Fruit fly (Drosophila melanogaster) whole organism, embryonic: ENCODE measurements around the gene CG43731.

Experiments used
- B-H1 ChIP-seq: fragments of 200-800 bp; sonication (Bioruptor generic); IDR thresholded peaks from 3 replicates; pipeline ENCODE4 v1.3.6; 2022; ENCODE audit warnings: missing biosample characterization, missing genetic modification characterization
- B-H2 ChIP-seq: fragments of 200-800 bp; sonication (Bioruptor generic); optimal IDR thresholded peaks from 2 replicates; lab custom pipeline; 2018; ENCODE audit warnings: missing biosample characterization, mild to moderate bottlenecking, missing genetic modification characterization
- BEAF-32 ChIP-seq: fragments of 200-800 bp; sonication (Bioruptor generic); optimal IDR thresholded peaks from 3 replicates; lab custom pipeline; 2017; ENCODE audit warnings: missing biosample characterization, missing genetic modification characterization, mild to moderate bottlenecking, moderate library complexity, missing genetic modification reagents
- CG10147 ChIP-seq: fragments of 200-800 bp; sonication (Bioruptor generic); optimal IDR thresholded peaks from 2 replicates; lab custom pipeline; 2019; ENCODE audit warnings: missing biosample characterization, mild to moderate bottlenecking, missing genetic modification characterization, moderate library complexity
- CG10274 ChIP-seq: fragments of 200-800 bp; sonication (Bioruptor generic); optimal IDR thresholded peaks from 3 replicates; lab custom pipeline; 2017; ENCODE audit warnings: missing biosample characterization, mild to moderate bottlenecking, missing genetic modification characterization
- CG10543 ChIP-seq: fragments of 200-800 bp; sonication (Bioruptor generic); optimal IDR thresholded peaks from 3 replicates; lab custom pipeline; 2017; ENCODE audit warnings: missing biosample characterization, mild to moderate bottlenecking, missing genetic modification characterization, moderate library complexity
- CG11093 ChIP-seq: fragments of 200-800 bp; sonication (Bioruptor generic); IDR thresholded peaks from 3 replicates; pipeline ENCODE4 v1.3.6; 2022; ENCODE audit warnings: missing biosample characterization, missing genetic modification characterization
- CG1233 ChIP-seq: fragments of 200-800 bp; sonication (Bioruptor generic); optimal IDR thresholded peaks from 4 replicates; lab custom pipeline; 2018; ENCODE audit warnings: missing biosample characterization, mild to moderate bottlenecking, missing genetic modification characterization
- CG13624 ChIP-seq: fragments of 200-800 bp; sonication (Bioruptor generic); optimal IDR thresholded peaks from 2 replicates; lab custom pipeline; 2016; ENCODE audit warnings: missing biosample characterization, missing genetic modification characterization
- CG16813 ChIP-seq: fragments of 200-800 bp; sonication (Bioruptor generic); IDR thresholded peaks from 3 replicates; pipeline ENCODE4 v1.3.6; 2022; ENCODE audit warnings: missing biosample characterization, missing genetic modification characterization; ENCODE audit not compliant: partially characterized antibody
- CG16863 ChIP-seq: fragments of 200-800 bp; sonication (Bioruptor generic); optimal IDR thresholded peaks from 3 replicates; lab custom pipeline; 2016; ENCODE audit warnings: missing biosample characterization, missing genetic modification characterization
- CG32767 ChIP-seq: fragments of 200-800 bp; sonication (Bioruptor generic); IDR thresholded peaks from 2 replicates; pipeline ENCODE4 v1.3.6; 2022; ENCODE audit warnings: missing biosample characterization, missing genetic modification characterization
- CG33557 ChIP-seq: fragments of 200-800 bp; sonication (Bioruptor generic); optimal IDR thresholded peaks from 2 replicates; lab custom pipeline; 2019; ENCODE audit warnings: missing biosample characterization, mild to moderate bottlenecking, missing genetic modification characterization, moderate library complexity
- CG5180 ChIP-seq: fragments of 200-800 bp; sonication (Bioruptor generic); optimal IDR thresholded peaks from 3 replicates; lab custom pipeline; 2017; ENCODE audit warnings: missing biosample characterization, missing genetic modification characterization, mild to moderate bottlenecking, moderate library complexity, missing genetic modification reagents
- CG6854 ChIP-seq: fragments of 200-800 bp; sonication (Bioruptor generic); optimal IDR thresholded peaks from 3 replicates; lab custom pipeline; 2017; ENCODE audit warnings: missing biosample characterization, mild to moderate bottlenecking, missing genetic modification characterization
- CG7786 ChIP-seq: fragments of 200-800 bp; sonication (Bioruptor generic); optimal IDR thresholded peaks from 2 replicates; lab custom pipeline; 2016; ENCODE audit warnings: missing biosample characterization, missing genetic modification characterization
- CG7839 ChIP-seq: fragments of 200-800 bp; sonication (Bioruptor generic); optimal IDR thresholded peaks from 3 replicates; lab custom pipeline; 2018; ENCODE audit warnings: missing biosample characterization, mild to moderate bottlenecking, missing genetic modification characterization, moderate library complexity
- CG8089 ChIP-seq: fragments of 200-800 bp; sonication (Bioruptor generic); optimal IDR thresholded peaks from 3 replicates; lab custom pipeline; 2016; ENCODE audit warnings: missing biosample characterization, missing genetic modification characterization
- CG8924 ChIP-seq: fragments of 200-800 bp; optimal IDR thresholded peaks from 3 replicates; lab custom pipeline; 2019; ENCODE audit warnings: missing biosample characterization, mild to moderate bottlenecking, missing genetic modification characterization, moderate library complexity
- CG9876 ChIP-seq: fragments of 200-800 bp; sonication (Bioruptor generic); optimal IDR thresholded peaks from 2 replicates; lab custom pipeline; 2016; ENCODE audit warnings: missing biosample characterization, missing genetic modification characterization
- CG9932 ChIP-seq: fragments of 200-800 bp; sonication (Bioruptor generic); IDR thresholded peaks from 2 replicates; pipeline ENCODE4 v1.3.6; 2022; ENCODE audit warnings: missing biosample characterization, missing genetic modification characterization
- CoRest ChIP-seq: fragments of 200-800 bp; sonication (Bioruptor generic); optimal IDR thresholded peaks from 3 replicates; lab custom pipeline; 2018; ENCODE audit warnings: missing biosample characterization, mild to moderate bottlenecking, missing genetic modification characterization, moderate library complexity
- Dip2 ChIP-seq: fragments of 200-800 bp; sonication (Bioruptor generic); IDR thresholded peaks from 2 replicates; pipeline ENCODE4 v1.3.6; 2022; ENCODE audit warnings: missing biosample characterization, missing genetic modification characterization
- E2f1 ChIP-seq: fragments of 200-800 bp; sonication (Bioruptor generic); IDR thresholded peaks from 2 replicates; pipeline ENCODE4 v1.3.6; 2022; ENCODE audit warnings: missing biosample characterization, missing genetic modification characterization
- H2.0 ChIP-seq: fragments of 200-800 bp; sonication (Bioruptor generic); IDR thresholded peaks from 2 replicates; pipeline ENCODE4 v1.3.6; 2022; ENCODE audit warnings: missing biosample characterization, missing genetic modification characterization
- Jarid2 ChIP-seq: fragments of 200-800 bp; sonication (Bioruptor generic); optimal IDR thresholded peaks from 3 replicates; lab custom pipeline; 2017; ENCODE audit warnings: mild to moderate bottlenecking, missing biosample characterization, missing genetic modification reagents, missing genetic modification characterization
- MTF-1 ChIP-seq: fragments of 200-800 bp; sonication (Bioruptor generic); optimal IDR thresholded peaks from 2 replicates; lab custom pipeline; 2018; ENCODE audit warnings: missing biosample characterization, mild to moderate bottlenecking, missing genetic modification characterization, borderline replicate concordance
- NC2α ChIP-seq: fragments of 200-800 bp; sonication (Bioruptor generic); optimal IDR thresholded peaks from 2 replicates; lab custom pipeline; 2016; ENCODE audit warnings: missing biosample characterization, missing genetic modification characterization
- PHDP ChIP-seq: fragments of 200-800 bp; sonication (Bioruptor generic); optimal IDR thresholded peaks from 3 replicates; lab custom pipeline; 2018; ENCODE audit warnings: missing biosample characterization, mild to moderate bottlenecking, missing genetic modification characterization, moderate library complexity
- Spps ChIP-seq: fragments of 200-800 bp; sonication (Bioruptor generic); optimal IDR thresholded peaks from 2 replicates; lab custom pipeline; 2018; ENCODE audit warnings: missing biosample characterization, mild to moderate bottlenecking, missing genetic modification characterization
- Stat92E ChIP-seq, 3 experiments: fragments of >200 bp in 2 of 3; fragments of 200-800 bp in 1 of 3; sonication (Bioruptor generic) in 1 of 3; optimal IDR thresholded peaks; 2 replicates each; lab custom pipeline; 2017 to 2019; ENCODE audit warnings: missing biosample characterization in 3 of 3, missing genetic modification characterization in 3 of 3, mild to moderate bottlenecking in 1 of 3, moderate library complexity in 1 of 3
- YL-1 ChIP-seq: fragments of 200-800 bp; sonication (Bioruptor generic); optimal IDR thresholded peaks from 3 replicates; lab custom pipeline; 2017; ENCODE audit warnings: missing biosample characterization, mild to moderate bottlenecking, missing genetic modification characterization
- az2 ChIP-seq: fragments of 200-800 bp; sonication (Bioruptor generic); optimal IDR thresholded peaks from 3 replicates; lab custom pipeline; 2016; ENCODE audit warnings: missing biosample characterization, missing genetic modification characterization
- caup ChIP-seq: fragments of 200-800 bp; sonication (Bioruptor generic); optimal IDR thresholded peaks from 3 replicates; lab custom pipeline; 2017; ENCODE audit warnings: missing biosample characterization, mild to moderate bottlenecking, missing genetic modification characterization, moderate library complexity; ENCODE audit not compliant: severe bottlenecking
- fd64A ChIP-seq: fragments of 200-800 bp; sonication (Bioruptor generic); optimal IDR thresholded peaks from 3 replicates; lab custom pipeline; 2018; ENCODE audit warnings: missing biosample characterization, mild to moderate bottlenecking, missing genetic modification characterization
- gro ChIP-seq: fragments of 200-800 bp; sonication (Bioruptor generic); optimal IDR thresholded peaks from 2 replicates; lab custom pipeline; 2016; ENCODE audit warnings: missing biosample characterization, missing genetic modification characterization
- gt ChIP-seq: fragments of 200-800 bp; sonication (Bioruptor generic); IDR thresholded peaks from 2 replicates; pipeline ENCODE4 v1.3.6; 2022; ENCODE audit warnings: missing biosample characterization, missing genetic modification characterization
- lbe ChIP-seq: fragments of 200-800 bp; sonication (Bioruptor generic); optimal IDR thresholded peaks from 2 replicates; lab custom pipeline; 2016; ENCODE audit warnings: missing biosample characterization, mild to moderate bottlenecking, missing genetic modification characterization
- lilli ChIP-seq: fragments of 200-800 bp; sonication (Bioruptor generic); optimal IDR thresholded peaks from 3 replicates; lab custom pipeline; 2016; ENCODE audit warnings: missing biosample characterization, missing genetic modification characterization
- lola ChIP-seq, 3 experiments: fragments of >200 bp in 2 of 3; fragments of 200-800 bp in 1 of 3; sonication (Bioruptor generic) in 1 of 3; optimal IDR thresholded peaks; 2 replicates each; lab custom pipeline; 2017 to 2019; ENCODE audit warnings: missing biosample characterization in 3 of 3, missing genetic modification characterization in 3 of 3, mild to moderate bottlenecking in 1 of 3, moderate library complexity in 1 of 3
- nerfin-2 ChIP-seq: fragments of 200-800 bp; sonication (Bioruptor generic); IDR thresholded peaks from 2 replicates; pipeline ENCODE4 v1.3.6; 2022; ENCODE audit warnings: missing biosample characterization, missing genetic modification characterization; ENCODE audit not compliant: partially characterized antibody
- pfk ChIP-seq: fragments of 200-800 bp; sonication (Bioruptor generic); optimal IDR thresholded peaks from 2 replicates; lab custom pipeline; 2018; ENCODE audit warnings: missing biosample characterization, mild to moderate bottlenecking, missing genetic modification characterization, moderate library complexity
- sima ChIP-seq: fragments of 200-800 bp; sonication (Bioruptor generic); optimal IDR thresholded peaks from 2 replicates; lab custom pipeline; 2016; ENCODE audit warnings: missing biosample characterization, missing genetic modification characterization
- slou ChIP-seq: fragments of 200-800 bp; sonication (Bioruptor generic); optimal IDR thresholded peaks from 3 replicates; lab custom pipeline; 2016; ENCODE audit warnings: missing biosample characterization, missing genetic modification characterization
- sna ChIP-seq: fragments of 200-800 bp; sonication (Bioruptor generic); IDR thresholded peaks from 2 replicates; pipeline ENCODE4 v1.3.6; 2022; ENCODE audit warnings: missing biosample characterization, missing genetic modification characterization; ENCODE audit not compliant: partially characterized antibody
- sob ChIP-seq: fragments of 200-800 bp; sonication (Bioruptor generic); IDR thresholded peaks from 2 replicates; pipeline ENCODE4 v1.3.6; 2022; ENCODE audit warnings: missing biosample characterization, missing genetic modification characterization
- stwl ChIP-seq: fragments of 200-800 bp; sonication (Bioruptor generic); optimal IDR thresholded peaks from 3 replicates; lab custom pipeline; 2018; ENCODE audit warnings: missing biosample characterization, mild to moderate bottlenecking, missing genetic modification characterization, moderate library complexity
- trem ChIP-seq: fragments of 200-800 bp; optimal IDR thresholded peaks from 3 replicates; lab custom pipeline; 2019; ENCODE audit warnings: missing biosample characterization, mild to moderate bottlenecking, missing genetic modification characterization, moderate library complexity
- vnd ChIP-seq: fragments of 200-800 bp; sonication (Bioruptor generic); IDR thresholded peaks from 3 replicates; pipeline ENCODE4 v1.3.6; 2022; ENCODE audit warnings: missing biosample characterization, missing genetic modification characterization; ENCODE audit not compliant: partially characterized antibody

Gene CG43731

dm6 chr2L:19063090-19063692 is 38.7 kb upstream of the CG43731 start, which contains the start of gene Dus4 (continued):
- TF ChIP-seq H2.0 (no peak), B-H2 (GFP tag; lab: Kevin White, UChicago) (no peak), CG16863 (GFP tag; lab: Kevin White, UChicago) (no peak), sima (GFP tag; lab: Kevin White, UChicago) (no peak), slou (GFP tag; lab: Kevin White, UChicago) (no peak), CG9876 (no peak), CG10274 (GFP tag; lab: Kevin White, UChicago) (no peak), CG7839 (tag; lab: Kevin White, UChicago) (no peak), stwl (tag; lab: Kevin White, UChicago) (peak; percentile 54), nerfin-2 (GFP tag; lab: Robert Waterston, UW) (peak; percentile 97), lilli (no peak), pfk (no peak), CG32767 (no peak), vnd (GFP tag; lab: Robert Waterston, UW) (peak; percentile 85), fd64A (GFP tag; lab: Kevin White, UChicago) (no peak), Stat92E (GFP tag; optimal IDR thresholded peaks at IDR 0.05; lab: Kevin White, UChicago) (no peak), sob (GFP tag; lab: Robert Waterston, UW) (no peak), PHDP (tag; lab: Kevin White, UChicago) (no peak), CoRest (tag; lab: Kevin White, UChicago) (no peak), az2 (GFP tag; lab: Kevin White, UChicago) (no peak), trem (no peak), CG5180 (GFP tag; lab: Kevin White, UChicago) (no peak), CG10543 (GFP tag; lab: Kevin White, UChicago) (no peak), MTF-1 (GFP tag; lab: Kevin White, UChicago) (no peak), E2f1 (GFP tag; lab: Robert Waterston, UW) (no peak), CG1233 (GFP tag; lab: Kevin White, UChicago) (no peak), BEAF-32 (GFP tag; lab: Kevin White, UChicago) (peak; percentile 64), CG7786 (no peak), CG10147 (GFP tag; lab: Kevin White, UChicago) (no peak), Dip2 (GFP tag; lab: Robert Waterston, UW) (no peak), caup (GFP tag; lab: Kevin White, UChicago) (no peak), CG33557 (GFP tag; lab: Kevin White, UChicago) (no peak), CG6854 (GFP tag; lab: Kevin White, UChicago) (no peak), CG11093 (GFP tag; lab: Robert Waterston, UW) (no peak), gro (GFP tag; lab: Kevin White, UChicago) (no peak), NC2α (GFP tag; lab: Kevin White, UChicago) (no peak), lola (GFP tag; optimal IDR thresholded peaks at IDR 0.05; lab: Kevin White, UChicago) (no peak), lbe (GFP tag; lab: Kevin White, UChicago) (no peak), B-H1 (GFP tag; lab: Robert Waterston, UW) (no peak), sna (GFP tag; lab: Robert Waterston, UW) (peak; percentile 84), Spps (no peak), CG8089 (GFP tag; lab: Kevin White, UChicago) (no peak), CG9932 (GFP tag; lab: Robert Waterston, UW) (no peak), CG8924 (tag; lab: Kevin White, UChicago) (no peak), CG16813 (peak; percentile 73), Jarid2 (no peak), CG13624 (GFP tag; lab: Kevin White, UChicago) (no peak), YL-1 (GFP tag; lab: Kevin White, UChicago) (no peak), gt (GFP tag; lab: Robert Waterston, UW) (no peak)
